Worm (Caenorhabditis elegans) whole organism, midembryonic: ENCODE data around the gene R11H6.4.

Experiments
- klf-2 ChIP-seq: fragments of 200-800 bp; sonication (Bioruptor generic); conservative IDR thresholded peaks from 2 replicates; pipeline ENCODE4 v1.3.6; 2022; ENCODE audit warnings: missing genetic modification reagents, missing genetic modification characterization, missing compliant biosample characterization
- tab-1 ChIP-seq: fragments of 200-800 bp; sonication (Bioruptor generic); IDR thresholded peaks from 2 replicates; pipeline ENCODE4 v1.3.6; 2022; ENCODE audit warnings: missing genetic modification characterization, missing compliant biosample characterization
- ztf-23 ChIP-seq: fragments of 200-800 bp; sonication (Bioruptor generic); IDR thresholded peaks from 2 replicates; pipeline ENCODE4 v1.3.6; 2022; ENCODE audit warnings: missing genetic modification reagents, missing genetic modification characterization, missing compliant biosample characterization

ce11 chrV:14594103-14594502 lies 15.6 kb upstream of the R11H6.4 start:
- TF ChIP-seq ztf-23 (GFP tag; lab: Robert Waterston, UW), result no peak
- no peak for TF ChIP-seq klf-2 (GFP tag; lab: Robert Waterston, UW)
- no peak for TF ChIP-seq tab-1
